Worm (Caenorhabditis elegans) whole organism, L4 larva: ENCODE data around the gene wars-1.

ENCODE experiments used
- ama-1 ChIP-seq: fragments of 150-350 bp; optimal IDR thresholded peaks from 2 replicates; lab custom pipeline; 2014; ENCODE audit warnings: inconsistent platforms, mixed read lengths
- arid-1 ChIP-seq: fragments of 200-800 bp; sonication (Bioruptor generic); conservative IDR thresholded peaks from 2 replicates; pipeline ENCODE4 v1.3.6; 2022; ENCODE audit warnings: missing genetic modification reagents, missing genetic modification characterization, missing compliant biosample characterization
- egl-27 ChIP-seq: sonication (generic microtip); optimal IDR thresholded peaks from 3 replicates; lab custom pipeline; 2017; ENCODE audit warnings: missing biosample characterization, missing genetic modification reagents, missing genetic modification characterization
- mdt-29 ChIP-seq: fragments of 200-800 bp; sonication (Bioruptor generic); IDR thresholded peaks from 2 replicates; pipeline ENCODE4 v1.3.6; 2022; ENCODE audit warnings: missing genetic modification reagents, missing genetic modification characterization, missing compliant biosample characterization
- nhr-102 ChIP-seq: sonication (generic microtip); optimal IDR thresholded peaks from 2 replicates; lab custom pipeline; 2016; ENCODE audit warnings: mild to moderate bottlenecking, missing genetic modification characterization, moderate library complexity, missing compliant biosample characterization
- nhr-111 ChIP-seq: fragments of 200-800 bp; sonication (Bioruptor generic); optimal IDR thresholded peaks from 2 replicates; lab custom pipeline; 2018; ENCODE audit warnings: mild to moderate bottlenecking, missing genetic modification characterization, missing compliant biosample characterization
- nhr-28 ChIP-seq: fragments of 150-350 bp; optimal IDR thresholded peaks from 2 replicates; lab custom pipeline; 2014; ENCODE audit warnings: missing biosample characterization, missing genetic modification characterization
- snpc-4 ChIP-seq: fragments of 150-350 bp; optimal IDR thresholded peaks from 2 replicates; lab custom pipeline; 2014; ENCODE audit warnings: missing biosample characterization, missing genetic modification characterization
- unc-62 ChIP-seq, 3 experiments: fragments of 150-350 bp in 1 of 3; sonication (generic microtip); optimal IDR thresholded peaks in 2 of 3; peaks in 1 of 3; 1 replicate in 1 of 3; 2 replicates in 2 of 3; lab custom pipeline; 2014 to 2017; ENCODE audit warnings: missing biosample characterization in 3 of 3, missing genetic modification characterization in 3 of 3, missing genetic modification reagents in 3 of 3, missing genotype in 1 of 3
- zfp-2 ChIP-seq: sonication (generic microtip); optimal IDR thresholded peaks from 2 replicates; lab custom pipeline; 2016; ENCODE audit warnings: mild to moderate bottlenecking, missing genetic modification characterization, missing compliant biosample characterization

- no peak for TF ChIP-seq nhr-102 (tag; lab: Kevin White, UChicago)
- no peak for TF ChIP-seq snpc-4 (tag; lab: Kevin White, UChicago)
- no peak for TF ChIP-seq zfp-2 (tag; lab: Kevin White, UChicago)
- TF ChIP-seq unc-62 (GFP tag; optimal IDR thresholded peaks at IDR 0.05 in 1 of 2; lab: Kevin White, UChicago) = no peak
- TF ChIP-seq unc-62 (tag; optimal IDR thresholded peaks at IDR 0.05; lab: Kevin White, UChicago) = no peak
- peak; percentile 49 for TF ChIP-seq nhr-28 (tag; lab: Kevin White, UChicago)
- TF ChIP-seq ama-1 (lab: Kevin White, UChicago) = no peak
- TF ChIP-seq egl-27 (tag; lab: Kevin White, UChicago) = no peak
- no peak for TF ChIP-seq arid-1 (GFP tag; lab: Robert Waterston, UW)
- no peak for TF ChIP-seq nhr-111 (GFP tag; lab: Kevin White, UChicago)
- TF ChIP-seq mdt-29 (GFP tag; lab: Robert Waterston, UW) = no peak
These were observed 9.5 kb upstream of the wars-1 start for ce11 chrV:18868517-18868916.
